Fruit fly (Drosophila melanogaster) whole organism, pupa: ENCODE data around the gene Asciz.
A peak's percentile ranks its signal among the peaks of the same experiment; 100 is the strongest.

Experiments used
- CG10348 ChIP-seq: fragments of 200-800 bp; sonication (Bioruptor generic); IDR thresholded peaks from 2 replicates; pipeline ENCODE4 v1.3.6; 2022; ENCODE audit warnings: missing biosample characterization, missing genetic modification characterization
- CG12605 ChIP-seq: fragments of 200-800 bp; sonication (Bioruptor generic); IDR thresholded peaks from 2 replicates; pipeline ENCODE4 v1.3.6; 2022; ENCODE audit warnings: missing biosample characterization, missing genetic modification characterization
- CG13204 ChIP-seq: fragments of 200-800 bp; sonication (Bioruptor generic); optimal IDR thresholded peaks from 2 replicates; lab custom pipeline; 2018; ENCODE audit warnings: missing biosample characterization, mild to moderate bottlenecking, missing genetic modification characterization, moderate library complexity
- CG14655 ChIP-seq: fragments of 200-800 bp; sonication (Bioruptor generic); optimal IDR thresholded peaks from 3 replicates; lab custom pipeline; 2017; ENCODE audit warnings: mild to moderate bottlenecking, missing biosample characterization, missing genetic modification reagents, missing genetic modification characterization
- CG15710 ChIP-seq: fragments of 200-800 bp; sonication (Bioruptor generic); optimal IDR thresholded peaks from 2 replicates; lab custom pipeline; 2018; ENCODE audit warnings: missing biosample characterization, mild to moderate bottlenecking, missing genetic modification characterization, moderate library complexity
- CG17806 ChIP-seq: fragments of 200-800 bp; sonication (Bioruptor generic); optimal IDR thresholded peaks from 2 replicates; lab custom pipeline; 2018; ENCODE audit warnings: missing biosample characterization, mild to moderate bottlenecking, missing genetic modification characterization, moderate library complexity
- CG32121 ChIP-seq: fragments of 200-800 bp; sonication (Bioruptor generic); IDR thresholded peaks from 2 replicates; pipeline ENCODE4 v1.3.6; 2022; ENCODE audit warnings: missing biosample characterization, missing genetic modification characterization
- CG34367 ChIP-seq: fragments of 200-800 bp; sonication (Bioruptor generic); optimal IDR thresholded peaks from 2 replicates; lab custom pipeline; 2018; ENCODE audit warnings: missing biosample characterization, mild to moderate bottlenecking, missing genetic modification characterization
- CG4496 ChIP-seq: fragments of 200-800 bp; sonication (Bioruptor generic); IDR thresholded peaks from 3 replicates; pipeline ENCODE4 v1.3.6; 2022; ENCODE audit warnings: missing biosample characterization, missing genetic modification characterization
- CG8159 ChIP-seq: fragments of 200-800 bp; sonication (Bioruptor generic); optimal IDR thresholded peaks from 3 replicates; lab custom pipeline; 2018; ENCODE audit warnings: missing biosample characterization, mild to moderate bottlenecking, missing genetic modification characterization, moderate library complexity
- CG8301 ChIP-seq: fragments of 200-800 bp; sonication (Bioruptor generic); optimal IDR thresholded peaks from 2 replicates; lab custom pipeline; 2018; ENCODE audit warnings: missing biosample characterization, mild to moderate bottlenecking, missing genetic modification characterization
- CG9948 ChIP-seq: fragments of 200-800 bp; sonication (Bioruptor generic); optimal IDR thresholded peaks from 2 replicates; lab custom pipeline; 2018; ENCODE audit warnings: missing biosample characterization, mild to moderate bottlenecking, missing genetic modification characterization, moderate library complexity
- D1 ChIP-seq: fragments of 200-800 bp; sonication (Bioruptor generic); optimal IDR thresholded peaks from 2 replicates; lab custom pipeline; 2018; ENCODE audit warnings: missing biosample characterization, mild to moderate bottlenecking, missing genetic modification characterization, moderate library complexity
- EcR ChIP-seq: fragments of 200-800 bp; sonication (Bioruptor generic); optimal IDR thresholded peaks from 3 replicates; lab custom pipeline; 2019; ENCODE audit warnings: missing biosample characterization, missing genetic modification characterization, mild to moderate bottlenecking, moderate library complexity, missing genetic modification reagents
- Ets98B ChIP-seq: fragments of 200-800 bp; sonication (Bioruptor generic); IDR thresholded peaks from 2 replicates; pipeline ENCODE4 v1.3.6; 2022; ENCODE audit warnings: missing biosample characterization, missing genetic modification characterization
- Pif1A ChIP-seq: fragments of 200-800 bp; sonication (Bioruptor generic); optimal IDR thresholded peaks from 3 replicates; lab custom pipeline; 2016; ENCODE audit warnings: missing biosample characterization, missing genetic modification characterization
- Pif1B ChIP-seq: fragments of 200-800 bp; sonication (Bioruptor generic); optimal IDR thresholded peaks from 3 replicates; lab custom pipeline; 2016; ENCODE audit warnings: missing biosample characterization, missing genetic modification characterization
- Snoo ChIP-seq: fragments of 200-800 bp; sonication (Bioruptor generic); optimal IDR thresholded peaks from 3 replicates; lab custom pipeline; 2017; ENCODE audit warnings: missing biosample characterization, mild to moderate bottlenecking, missing genetic modification characterization, inconsistent platforms
- fd96Ca ChIP-seq: fragments of 200-800 bp; sonication (Bioruptor generic); IDR thresholded peaks from 3 replicates; pipeline ENCODE4 v1.3.6; 2022; ENCODE audit warnings: missing biosample characterization, missing genetic modification characterization
- gl ChIP-seq: fragments of 200-800 bp; sonication (Bioruptor generic); optimal IDR thresholded peaks from 2 replicates; lab custom pipeline; 2018; ENCODE audit warnings: missing biosample characterization, mild to moderate bottlenecking, missing genetic modification characterization
- rn ChIP-seq: fragments of 200-800 bp; sonication (Bioruptor generic); IDR thresholded peaks from 2 replicates; pipeline ENCODE4 v1.3.6; 2022; ENCODE audit warnings: missing biosample characterization, missing genetic modification characterization

Gene Asciz

DNA sequence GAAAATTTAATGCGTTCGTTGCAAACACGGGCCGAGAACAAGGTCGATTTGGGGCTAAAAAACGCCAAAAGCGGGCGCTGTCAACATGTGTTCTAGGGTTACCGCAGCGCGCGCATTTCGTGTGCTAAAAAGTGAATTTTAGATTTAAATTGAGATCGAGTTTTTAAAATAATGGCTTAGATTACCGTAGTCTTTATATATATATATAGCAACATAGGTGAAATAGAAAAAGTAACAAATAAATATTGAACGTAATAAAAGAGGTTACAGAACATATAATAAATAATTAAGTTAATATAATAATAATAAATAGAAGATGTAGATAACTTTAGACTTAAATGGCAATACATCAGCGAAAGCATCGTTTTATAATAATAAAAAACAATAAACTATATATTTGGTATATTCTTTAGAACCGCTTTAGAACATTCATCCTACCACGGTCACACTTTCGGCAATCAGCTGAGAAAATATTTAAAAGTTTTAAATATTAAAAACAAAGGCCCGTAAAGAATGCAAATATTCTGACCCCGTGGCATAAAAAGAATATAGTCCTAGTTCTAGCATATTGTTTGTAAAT, 22.6 kb downstream of the Asciz start, which contains the start of the genes CG11537 and Alg2:
Gene CG11537 (minus strand): TSS at position 75 of the 580 bp plus-strand sequence.
Gene Alg2 (plus strand): TSS at position 426 of the 580 bp plus-strand sequence.
- TF ChIP-seq CG8159 (tag; lab: Kevin White, UChicago) (no peak), CG12605 (GFP tag; lab: Robert Waterston, UW) (no peak), CG13204 (GFP tag; lab: Kevin White, UChicago) (no peak), CG15710 (tag; lab: Kevin White, UChicago) (peak; percentile 50), CG32121 (no peak), Ets98B (GFP tag; lab: Robert Waterston, UW) (peak; percentile 25; the same call in 1 of the 2 replicates), CG8301 (tag; lab: Kevin White, UChicago) (no peak), Pif1B (GFP tag; lab: Kevin White, UChicago) (no peak), EcR (GFP tag; lab: Kevin White, UChicago) (no peak), CG4496 (GFP tag; lab: Robert Waterston, UW) (peak; percentile 32; the same call in 1 of the 3 replicates), fd96Ca (GFP tag; lab: Robert Waterston, UW) (no peak), CG17806 (tag; lab: Kevin White, UChicago) (no peak)

DNA sequence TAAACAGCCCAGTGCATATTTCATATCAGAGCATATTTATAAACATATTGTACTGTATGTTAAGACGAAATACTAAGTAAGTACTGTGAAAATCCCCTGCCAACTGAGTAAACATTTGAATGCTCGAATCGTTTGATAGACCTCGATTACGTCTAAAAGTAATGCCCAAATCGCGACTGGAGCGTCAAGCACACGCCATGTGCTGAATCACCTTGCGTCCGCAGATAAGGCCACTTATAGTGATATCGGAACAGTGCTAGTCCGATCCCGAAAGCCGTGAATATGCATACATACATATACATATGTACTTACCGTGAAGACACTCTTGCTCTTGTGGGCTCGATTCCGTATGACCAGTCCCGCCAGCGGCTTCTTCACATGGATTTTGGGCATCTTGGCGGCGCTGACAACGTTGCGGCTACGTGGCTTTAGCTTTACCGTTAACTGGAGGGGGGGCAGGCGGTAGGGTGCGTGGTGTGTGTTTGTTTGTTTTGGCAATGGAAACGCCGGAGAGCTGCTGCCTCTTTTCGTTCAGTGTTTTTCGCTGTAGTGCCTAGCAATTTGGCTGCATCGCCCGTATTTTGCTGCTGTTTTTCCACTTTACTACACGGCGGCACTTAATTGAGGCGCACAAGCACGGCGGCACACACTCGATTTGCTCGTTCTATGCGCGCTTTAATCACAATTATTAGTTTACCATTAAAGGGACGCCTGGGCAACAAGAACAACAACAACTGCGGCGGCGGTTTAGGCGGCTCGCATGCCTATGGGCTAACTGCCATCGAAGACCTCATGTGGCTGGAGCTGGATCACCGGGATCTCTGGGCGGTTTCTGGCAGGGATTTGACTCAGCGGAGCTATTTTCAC, 23.3 kb downstream of the Asciz start:
- no peak for TF ChIP-seq rn (GFP tag; lab: Robert Waterston, UW)
- no peak for TF ChIP-seq CG9948 (tag; lab: Kevin White, UChicago)
- TF ChIP-seq CG4496 (GFP tag; lab: Robert Waterston, UW): no peak
- TF ChIP-seq Snoo (tag; lab: Kevin White, UChicago): no peak
- TF ChIP-seq CG34367: no peak
- TF ChIP-seq CG14655 (GFP tag; lab: Kevin White, UChicago): no peak
- no peak for TF ChIP-seq D1 (tag; lab: Kevin White, UChicago)
- TF ChIP-seq gl: no peak
- TF ChIP-seq CG10348: no peak
- no peak for TF ChIP-seq CG32121
- no peak for TF ChIP-seq Ets98B (GFP tag; lab: Robert Waterston, UW)
- no peak for TF ChIP-seq Pif1A
- TF ChIP-seq CG17806 (tag; lab: Kevin White, UChicago): no peak

DNA sequence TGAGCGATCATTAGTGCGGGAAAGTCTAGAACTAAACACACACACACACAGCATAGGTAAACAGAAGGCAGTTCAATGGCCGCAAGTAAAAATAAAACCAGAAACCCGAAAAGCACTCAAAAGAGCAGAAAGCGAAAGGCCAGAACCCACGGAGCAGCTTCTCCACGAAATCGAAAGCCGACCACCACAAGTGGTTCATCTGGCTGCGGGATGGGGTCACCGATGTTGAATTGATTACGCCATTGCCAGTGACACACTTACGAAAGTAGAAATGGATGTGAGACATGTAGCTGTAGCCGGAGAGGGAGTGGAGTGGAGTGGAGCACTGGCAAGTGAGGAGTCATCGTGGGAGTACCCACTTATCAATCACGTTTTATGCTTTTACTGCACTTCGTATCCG, 24.6 kb downstream of the Asciz start:
- TF ChIP-seq CG32121 (no peak), CG15710 (tag; lab: Kevin White, UChicago) (no peak), gl (no peak), Ets98B (GFP tag; lab: Robert Waterston, UW) (no peak), CG9948 (tag; lab: Kevin White, UChicago) (no peak), CG14655 (GFP tag; lab: Kevin White, UChicago) (no peak), Snoo (tag; lab: Kevin White, UChicago) (no peak), CG8159 (tag; lab: Kevin White, UChicago) (no peak), CG10348 (no peak), Pif1B (GFP tag; lab: Kevin White, UChicago) (no peak), fd96Ca (GFP tag; lab: Robert Waterston, UW) (no peak), CG17806 (tag; lab: Kevin White, UChicago) (no peak), D1 (tag; lab: Kevin White, UChicago) (no peak), CG34367 (no peak), CG4496 (GFP tag; lab: Robert Waterston, UW) (no peak), Pif1A (no peak), CG12605 (GFP tag; lab: Robert Waterston, UW) (no peak), EcR (GFP tag; lab: Kevin White, UChicago) (no peak)

DNA sequence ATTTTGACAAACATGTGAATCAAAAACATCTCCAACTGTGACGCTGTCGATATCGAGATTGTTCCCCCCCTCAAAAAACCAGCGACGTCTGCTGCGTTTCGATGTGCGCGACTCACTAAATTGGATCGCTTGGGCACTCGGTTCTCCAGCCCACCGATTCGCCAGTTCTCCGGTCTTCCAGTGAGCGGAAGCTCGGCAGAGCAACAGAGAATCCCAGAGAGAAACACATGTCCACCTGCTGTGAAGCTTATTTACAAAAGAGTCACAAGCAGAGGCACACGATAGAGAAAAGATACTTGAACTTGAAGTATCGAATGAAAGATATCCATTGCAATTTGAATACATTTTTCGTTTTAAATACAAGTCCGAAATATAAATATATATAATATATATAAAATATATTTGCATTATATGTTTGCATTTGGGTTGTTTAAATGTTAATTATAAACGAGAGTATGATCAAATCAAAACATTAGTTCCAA, 31.9 kb downstream of the Asciz start:
- no peak for TF ChIP-seq CG10348
- no peak for TF ChIP-seq CG15710 (tag; lab: Kevin White, UChicago)
- TF ChIP-seq Pif1A: peak; percentile 44
- no peak for TF ChIP-seq Snoo (tag; lab: Kevin White, UChicago)
- no peak for TF ChIP-seq gl
- no peak for TF ChIP-seq fd96Ca (GFP tag; lab: Robert Waterston, UW)
- TF ChIP-seq D1 (tag; lab: Kevin White, UChicago): no peak
- TF ChIP-seq Ets98B (GFP tag; lab: Robert Waterston, UW): peak; percentile 41; the same call in 1 of the 2 replicates
- TF ChIP-seq rn (GFP tag; lab: Robert Waterston, UW): no peak
- no peak for TF ChIP-seq CG13204 (GFP tag; lab: Kevin White, UChicago)
- TF ChIP-seq CG8301 (tag; lab: Kevin White, UChicago): no peak
- TF ChIP-seq CG17806 (tag; lab: Kevin White, UChicago): no peak
- TF ChIP-seq CG12605 (GFP tag; lab: Robert Waterston, UW): peak; percentile 33; the same call in 1 of the 2 replicates
- TF ChIP-seq CG8159 (tag; lab: Kevin White, UChicago): no peak
- TF ChIP-seq EcR (GFP tag; lab: Kevin White, UChicago): no peak
- TF ChIP-seq CG9948 (tag; lab: Kevin White, UChicago): no peak
- TF ChIP-seq CG34367: no peak
- 0 out of 3 replicates have a peak, but pooled peaks have one; percentile 33 for TF ChIP-seq CG4496 (GFP tag; lab: Robert Waterston, UW)
- TF ChIP-seq CG32121: no peak
- TF ChIP-seq CG14655 (GFP tag; lab: Kevin White, UChicago): no peak
- peak; percentile 43 for TF ChIP-seq Pif1B (GFP tag; lab: Kevin White, UChicago)

DNA sequence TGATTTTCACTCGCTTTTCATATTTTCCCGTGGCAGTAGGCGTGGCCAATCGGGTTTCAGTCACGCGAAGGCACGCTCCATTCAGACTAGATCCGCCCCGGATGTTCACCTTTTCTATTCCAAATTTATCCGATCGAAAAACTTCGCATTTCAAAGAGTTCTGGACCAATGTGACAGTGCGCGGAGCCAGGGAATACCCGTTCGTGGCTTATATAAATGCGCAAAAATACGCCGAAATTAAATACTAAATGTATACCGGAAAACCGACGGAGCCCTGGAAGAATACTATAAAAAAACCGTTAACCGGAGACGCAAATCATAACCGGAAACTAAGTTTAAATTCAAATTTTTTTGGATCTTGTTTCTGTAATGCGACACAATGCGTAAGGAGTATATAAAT, 38.5 kb downstream of the Asciz start, which contains the start of gene promL:
Gene promL (minus strand): TSS at position 181 of the 400 bp plus-strand sequence.
- TF ChIP-seq CG17806 (tag; lab: Kevin White, UChicago): no peak
- TF ChIP-seq Ets98B (GFP tag; lab: Robert Waterston, UW): peak; percentile 37
- TF ChIP-seq CG32121: no peak
- peak; percentile 68 for TF ChIP-seq EcR (GFP tag; lab: Kevin White, UChicago)
- peak; percentile 47; the same call in 1 of the 3 replicates for TF ChIP-seq CG4496 (GFP tag; lab: Robert Waterston, UW)
- TF ChIP-seq Pif1B (GFP tag; lab: Kevin White, UChicago): peak; percentile 12
- no peak for TF ChIP-seq CG12605 (GFP tag; lab: Robert Waterston, UW)
- no peak for TF ChIP-seq D1 (tag; lab: Kevin White, UChicago)
- TF ChIP-seq Pif1A: peak; percentile 29
- TF ChIP-seq gl: no peak
- no peak for TF ChIP-seq CG14655 (GFP tag; lab: Kevin White, UChicago)
- peak; percentile 10 for TF ChIP-seq CG13204 (GFP tag; lab: Kevin White, UChicago)
- TF ChIP-seq CG15710 (tag; lab: Kevin White, UChicago): peak; percentile 51
- TF ChIP-seq fd96Ca (GFP tag; lab: Robert Waterston, UW): peak; percentile 34; the same call in 1 of the 3 replicates
- TF ChIP-seq CG34367: no peak
- no peak for TF ChIP-seq rn (GFP tag; lab: Robert Waterston, UW)
- TF ChIP-seq CG8301 (tag; lab: Kevin White, UChicago): no peak
- TF ChIP-seq CG10348: no peak
- peak; percentile 56 for TF ChIP-seq Snoo (tag; lab: Kevin White, UChicago)
- no peak for TF ChIP-seq CG9948 (tag; lab: Kevin White, UChicago)
- TF ChIP-seq CG8159 (tag; lab: Kevin White, UChicago): peak; percentile 19
